Fruit fly (Drosophila melanogaster) whole organism, embryonic: Measurements from ENCODE around the gene CG46304.
A peak's percentile ranks its signal among the peaks of the same experiment; 100 is the strongest.

Experiments used
- Antp ChIP-seq: fragments of 200-800 bp; sonication (Bioruptor generic); optimal IDR thresholded peaks from 3 replicates; lab custom pipeline; 2016; ENCODE audit warnings: missing biosample characterization, missing genetic modification characterization
- Bteb2 ChIP-seq: fragments of 200-800 bp; sonication (Bioruptor generic); optimal IDR thresholded peaks from 2 replicates; lab custom pipeline; 2016; ENCODE audit warnings: missing biosample characterization, missing genetic modification characterization
- CG10321 ChIP-seq: fragments of 200-800 bp; sonication (Bioruptor generic); IDR thresholded peaks from 2 replicates; pipeline ENCODE4 v1.3.6; 2022; ENCODE audit warnings: missing biosample characterization, missing genetic modification characterization
- CG10366 ChIP-seq: fragments of 200-800 bp; sonication (Bioruptor generic); IDR thresholded peaks from 2 replicates; pipeline ENCODE4 v1.3.6; 2022; ENCODE audit warnings: missing biosample characterization, missing genetic modification characterization
- CG10654 ChIP-seq: fragments of 200-800 bp; sonication (Bioruptor generic); optimal IDR thresholded peaks from 2 replicates; lab custom pipeline; 2016; ENCODE audit warnings: missing biosample characterization, missing genetic modification characterization
- CG10979 ChIP-seq: fragments of 200-800 bp; sonication (Bioruptor generic); optimal IDR thresholded peaks from 2 replicates; lab custom pipeline; 2018; ENCODE audit warnings: missing biosample characterization, mild to moderate bottlenecking, missing genetic modification characterization, moderate library complexity
- CG11560 ChIP-seq: fragments of 200-800 bp; sonication (Bioruptor generic); IDR thresholded peaks from 3 replicates; pipeline ENCODE4 v1.3.6; 2022; ENCODE audit warnings: missing biosample characterization, missing genetic modification characterization
- CG12236 ChIP-seq: fragments of 200-800 bp; sonication (Bioruptor generic); optimal IDR thresholded peaks from 2 replicates; lab custom pipeline; 2016; ENCODE audit warnings: missing biosample characterization, missing genetic modification characterization
- CG13424 ChIP-seq: fragments of 200-800 bp; sonication (Bioruptor generic); optimal IDR thresholded peaks from 2 replicates; lab custom pipeline; 2019; ENCODE audit warnings: missing biosample characterization, mild to moderate bottlenecking, missing genetic modification characterization, moderate library complexity
- CG14441 ChIP-seq: fragments of 200-800 bp; sonication (Bioruptor generic); IDR thresholded peaks from 2 replicates; pipeline ENCODE4 v1.3.6; 2022; ENCODE audit warnings: missing biosample characterization, missing genetic modification characterization
- CG15269 ChIP-seq: fragments of 200-800 bp; sonication (Bioruptor generic); optimal IDR thresholded peaks from 2 replicates; lab custom pipeline; 2018; ENCODE audit warnings: missing biosample characterization, mild to moderate bottlenecking, missing genetic modification characterization, moderate library complexity
- CG17829 ChIP-seq: fragments of 200-800 bp; optimal IDR thresholded peaks from 2 replicates; lab custom pipeline; 2019; ENCODE audit warnings: missing biosample characterization, mild to moderate bottlenecking, missing genetic modification characterization, moderate library complexity
- CG1832 ChIP-seq: fragments of 200-800 bp; sonication (Bioruptor generic); optimal IDR thresholded peaks from 2 replicates; lab custom pipeline; 2017; ENCODE audit warnings: missing biosample characterization, mild to moderate bottlenecking, missing genetic modification characterization, inconsistent platforms
- CG2202 ChIP-seq: fragments of 200-800 bp; sonication (Bioruptor generic); optimal IDR thresholded peaks from 2 replicates; lab custom pipeline; 2018; ENCODE audit warnings: missing biosample characterization, mild to moderate bottlenecking, missing genetic modification characterization
- CG30403 ChIP-seq: fragments of 200-800 bp; sonication (Bioruptor generic); optimal IDR thresholded peaks from 3 replicates; lab custom pipeline; 2016; ENCODE audit warnings: missing biosample characterization, missing genetic modification characterization
- CG31388 ChIP-seq: fragments of 200-800 bp; sonication (Bioruptor generic); optimal IDR thresholded peaks from 2 replicates; lab custom pipeline; 2016; ENCODE audit warnings: missing biosample characterization, missing genetic modification characterization
- CG4707 ChIP-seq: fragments of 200-800 bp; sonication (Bioruptor generic); optimal IDR thresholded peaks from 2 replicates; lab custom pipeline; 2018; ENCODE audit warnings: missing biosample characterization, mild to moderate bottlenecking, missing genetic modification characterization, moderate library complexity
- CG6791 ChIP-seq: fragments of 200-800 bp; sonication (Bioruptor generic); IDR thresholded peaks from 3 replicates; pipeline ENCODE4 v1.3.6; 2022; ENCODE audit warnings: missing biosample characterization, missing genetic modification characterization; ENCODE audit not compliant: partially characterized antibody
- HLHmδ ChIP-seq: fragments of 200-800 bp; sonication (Bioruptor generic); optimal IDR thresholded peaks from 2 replicates; lab custom pipeline; 2018; ENCODE audit warnings: missing biosample characterization, mild to moderate bottlenecking, missing genetic modification characterization, moderate library complexity
- Hr51 ChIP-seq, 2 experiments: fragments of 200-800 bp; sonication (Bioruptor generic); optimal IDR thresholded peaks; 2 replicates in 1 of 2; 3 replicates in 1 of 2; lab custom pipeline; 2016 to 2018; ENCODE audit warnings: missing biosample characterization in 2 of 2, missing genetic modification characterization in 2 of 2, mild to moderate bottlenecking in 1 of 2, moderate library complexity in 1 of 2
- Hr78 ChIP-seq, 2 experiments: fragments of 200-800 bp in 1 of 2; fragments of >200 bp in 1 of 2; sonication (Bioruptor generic) in 1 of 2; optimal IDR thresholded peaks; 2 replicates each; lab custom pipeline; 2017 to 2019; ENCODE audit warnings: missing biosample characterization in 2 of 2, missing genetic modification characterization in 2 of 2, mild to moderate bottlenecking in 1 of 2, moderate library complexity in 1 of 2
- Kr ChIP-seq: fragments of 200-800 bp; sonication (Bioruptor generic); optimal IDR thresholded peaks from 2 replicates; lab custom pipeline; 2017; ENCODE audit warnings: missing biosample characterization, mild to moderate bottlenecking, missing genetic modification characterization
- Lpt ChIP-seq: fragments of >200 bp; optimal IDR thresholded peaks from 2 replicates; lab custom pipeline; 2018; ENCODE audit warnings: missing biosample characterization, missing genetic modification characterization
- NC2α ChIP-seq: fragments of 200-800 bp; sonication (Bioruptor generic); optimal IDR thresholded peaks from 2 replicates; lab custom pipeline; 2016; ENCODE audit warnings: missing biosample characterization, missing genetic modification characterization
- NK7.1 ChIP-seq: fragments of 200-800 bp; sonication (Bioruptor generic); optimal IDR thresholded peaks from 3 replicates; lab custom pipeline; 2016; ENCODE audit warnings: missing biosample characterization, missing genetic modification characterization
- PHDP ChIP-seq: fragments of 200-800 bp; sonication (Bioruptor generic); optimal IDR thresholded peaks from 3 replicates; lab custom pipeline; 2018; ENCODE audit warnings: missing biosample characterization, mild to moderate bottlenecking, missing genetic modification characterization, moderate library complexity
- Rx ChIP-seq: fragments of 200-800 bp; sonication (Bioruptor generic); IDR thresholded peaks from 2 replicates; pipeline ENCODE4 v1.3.6; 2022; ENCODE audit warnings: missing biosample characterization, missing genetic modification characterization
- Taf1 ChIP-seq: fragments of 200-800 bp; sonication (Bioruptor generic); IDR thresholded peaks from 2 replicates; pipeline ENCODE4 v1.3.6; 2022; ENCODE audit warnings: missing biosample characterization, missing genetic modification characterization
- Vsx1 ChIP-seq: fragments of 200-800 bp; sonication (Bioruptor generic); optimal IDR thresholded peaks from 2 replicates; lab custom pipeline; 2017; ENCODE audit warnings: missing biosample characterization, mild to moderate bottlenecking, missing genetic modification characterization, missing genetic modification reagents
- Xbp1 ChIP-seq: fragments of 200-800 bp; sonication (Bioruptor generic); optimal IDR thresholded peaks from 3 replicates; lab custom pipeline; 2016; ENCODE audit warnings: missing biosample characterization, mild to moderate bottlenecking, missing genetic modification characterization
- btn ChIP-seq: fragments of 200-800 bp; sonication (Bioruptor generic); optimal IDR thresholded peaks from 2 replicates; lab custom pipeline; 2016; ENCODE audit warnings: missing biosample characterization, missing genetic modification characterization
- ci ChIP-seq: fragments of 200-800 bp; sonication (Bioruptor generic); IDR thresholded peaks from 3 replicates; pipeline ENCODE4 v1.3.6; 2022; ENCODE audit warnings: missing biosample characterization, missing genetic modification characterization
- crol ChIP-seq: fragments of 200-800 bp; sonication (Bioruptor generic); IDR thresholded peaks from 2 replicates; pipeline ENCODE4 v1.3.6; 2022; ENCODE audit warnings: missing biosample characterization, missing genetic modification characterization
- cwo ChIP-seq: fragments of 200-800 bp; sonication (Bioruptor generic); optimal IDR thresholded peaks from 3 replicates; lab custom pipeline; 2017; ENCODE audit warnings: missing biosample characterization, missing genetic modification characterization, mild to moderate bottlenecking, moderate library complexity, missing genetic modification reagents
- da ChIP-seq: fragments of 200-800 bp; sonication (Bioruptor generic); optimal IDR thresholded peaks from 2 replicates; lab custom pipeline; 2016; ENCODE audit warnings: missing biosample characterization, missing genetic modification characterization
- dimm ChIP-seq: fragments of 200-800 bp; sonication (Bioruptor generic); IDR thresholded peaks from 2 replicates; pipeline ENCODE4 v1.3.6; 2022; ENCODE audit warnings: missing biosample characterization, missing genetic modification characterization
- dpn ChIP-seq, 2 experiments: fragments of 200-800 bp; sonication (Bioruptor generic); optimal IDR thresholded peaks; 3 replicates each; lab custom pipeline; 2016; ENCODE audit warnings: missing biosample characterization in 2 of 2, missing genetic modification characterization in 2 of 2
- fd96Cb ChIP-seq: fragments of 200-800 bp; sonication (Bioruptor generic); optimal IDR thresholded peaks from 2 replicates; lab custom pipeline; 2018; ENCODE audit warnings: missing biosample characterization, mild to moderate bottlenecking, missing genetic modification characterization, moderate library complexity
- pnt ChIP-seq: fragments of 200-800 bp; sonication (Bioruptor generic); optimal IDR thresholded peaks from 3 replicates; lab custom pipeline; 2016; ENCODE audit warnings: missing biosample characterization, missing genetic modification characterization
- prd ChIP-seq, 3 experiments: fragments of >200 bp in 2 of 3; fragments of 200-800 bp in 1 of 3; sonication (Bioruptor generic) in 1 of 3; optimal IDR thresholded peaks in 2 of 3; IDR thresholded peaks in 1 of 3; 2 replicates in 2 of 3; 3 replicates in 1 of 3; pipeline versions ENCODE4 v1.3.6 to Lab custom; 2017 to 2022; ENCODE audit warnings: missing biosample characterization in 1 of 3, missing genetic modification characterization in 1 of 3
- run ChIP-seq: fragments of 200-800 bp; sonication (Bioruptor generic); optimal IDR thresholded peaks from 3 replicates; lab custom pipeline; 2018; ENCODE audit warnings: missing biosample characterization, mild to moderate bottlenecking, missing genetic modification characterization
- schlank ChIP-seq: fragments of 200-800 bp; sonication (Bioruptor generic); optimal IDR thresholded peaks from 2 replicates; lab custom pipeline; 2018; ENCODE audit warnings: missing biosample characterization, mild to moderate bottlenecking, missing genetic modification characterization
- sens ChIP-seq: fragments of 200-800 bp; sonication (Bioruptor generic); peaks from one replicate; lab custom pipeline; 2016; ENCODE audit warnings: missing biosample characterization, missing genetic modification characterization
- so ChIP-seq: fragments of 200-800 bp; sonication (Bioruptor generic); IDR thresholded peaks from 3 replicates; pipeline ENCODE4 v1.3.6; 2022; ENCODE audit warnings: missing biosample characterization, missing genetic modification characterization
- sqz ChIP-seq: fragments of 200-800 bp; sonication (Bioruptor generic); optimal IDR thresholded peaks from 3 replicates; lab custom pipeline; 2018; ENCODE audit warnings: missing biosample characterization, mild to moderate bottlenecking, missing genetic modification characterization
- tna ChIP-seq: fragments of 200-800 bp; sonication (Bioruptor generic); IDR thresholded peaks from 2 replicates; pipeline ENCODE4 v1.3.6; 2022; ENCODE audit warnings: missing biosample characterization, missing genetic modification characterization; ENCODE audit not compliant: partially characterized antibody
- tx ChIP-seq: fragments of 200-800 bp; sonication (Bioruptor generic); optimal IDR thresholded peaks from 2 replicates; lab custom pipeline; 2016; ENCODE audit warnings: missing biosample characterization, missing genetic modification characterization

The CG46304 gene

DNA sequence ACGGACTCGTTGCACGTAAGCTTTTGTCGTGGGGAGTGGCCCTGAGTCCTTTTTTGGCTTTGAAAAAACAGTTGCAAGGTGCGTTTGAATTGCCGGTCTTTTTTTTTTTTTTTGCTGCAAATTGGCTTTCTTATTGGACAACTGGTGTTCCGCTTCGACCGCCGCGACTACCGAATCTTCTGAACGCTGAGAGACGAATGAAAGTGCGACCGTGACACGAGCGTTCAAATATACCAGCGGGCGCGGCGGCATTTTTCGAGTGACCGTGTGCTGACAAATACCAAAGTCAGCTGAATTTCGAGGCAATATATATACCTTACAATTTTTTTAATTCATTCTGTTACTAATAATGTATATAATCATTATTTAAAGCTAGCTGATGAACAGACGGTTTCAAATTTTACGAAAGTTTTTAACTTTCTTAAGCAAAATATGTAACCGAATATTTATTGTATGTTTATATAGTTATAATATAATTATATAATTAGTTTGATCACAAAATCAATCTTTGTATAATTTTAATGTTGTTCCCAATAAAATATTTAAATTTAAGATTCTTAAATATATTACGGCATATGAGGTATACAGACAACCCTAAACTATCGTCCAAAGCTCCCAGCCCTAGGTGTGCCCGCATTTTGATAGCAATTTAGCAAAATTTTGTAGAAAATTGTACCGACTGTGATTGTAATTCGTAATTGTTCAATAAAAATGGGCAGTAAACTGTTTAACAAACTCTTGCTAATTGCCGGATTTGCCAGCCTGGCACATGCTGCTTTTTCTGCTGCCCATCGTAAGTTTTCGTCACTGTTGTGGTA is 41.2 kb downstream of the CG46304 start, which contains the start of the genes Swip-1 and EMC5 (continued):
- peak; percentile 31 for TF ChIP-seq run (tag; lab: Kevin White, UChicago)
- TF ChIP-seq CG14441 (GFP tag; lab: Robert Waterston, UW) = peak; percentile 19; the same call in 1 of the 2 replicates
- peak; percentile 45 for TF ChIP-seq Vsx1 (GFP tag; lab: Kevin White, UChicago)
- TF ChIP-seq HLHmδ = peak; percentile 69
- no peak for TF ChIP-seq btn
- TF ChIP-seq Lpt = no peak
- TF ChIP-seq prd (optimal IDR thresholded peaks at IDR 0.05; lab: Kevin White, UChicago) = no peak
- TF ChIP-seq prd (GFP tag; IDR thresholded peaks at IDR 0.05; lab: Robert Waterston, UW) = peak; percentile 62; the same call in 1 of the 3 replicates
- no peak for TF ChIP-seq CG4707 (GFP tag; lab: Kevin White, UChicago)
- peak; percentile 73 for TF ChIP-seq Xbp1 (GFP tag; lab: Kevin White, UChicago)
- TF ChIP-seq CG31388 (GFP tag; lab: Kevin White, UChicago) = peak; percentile 9
- TF ChIP-seq sens (GFP tag; lab: Kevin White, UChicago) = peak; percentile 55
- TF ChIP-seq CG2202 (tag; lab: Kevin White, UChicago) = no peak
- TF ChIP-seq NK7.1 (GFP tag; lab: Kevin White, UChicago) = no peak
- TF ChIP-seq CG6791 = peak; percentile 58; the same call in 2 of the 3 replicates
- no peak for TF ChIP-seq Kr (GFP tag; lab: Kevin White, UChicago)
- no peak for TF ChIP-seq da (GFP tag; lab: Kevin White, UChicago)
- peak; percentile 77 for TF ChIP-seq CG17829 (tag; lab: Kevin White, UChicago)
- peak in 1 of 2 experiments; percentile 15 for TF ChIP-seq Hr78 (GFP tag; optimal IDR thresholded peaks at IDR 0.05; lab: Kevin White, UChicago)
- TF ChIP-seq dimm (GFP tag; lab: Robert Waterston, UW) = no peak
- TF ChIP-seq Hr51 (GFP tag; optimal IDR thresholded peaks at IDR 0.05; lab: Kevin White, UChicago) = peak in 1 of 2 experiments; percentile 64
- TF ChIP-seq pnt (GFP tag; lab: Kevin White, UChicago) = no peak
- peak; percentile 38 for TF ChIP-seq sqz (GFP tag; lab: Kevin White, UChicago)
- peak; percentile 10; the same call in 1 of the 3 replicates for TF ChIP-seq so
- TF ChIP-seq CG10979 (tag; lab: Kevin White, UChicago) = peak; percentile 56
- peak; percentile 55 for TF ChIP-seq fd96Cb
- peak; percentile 66 for TF ChIP-seq CG15269
- no peak for TF ChIP-seq CG1832 (GFP tag; lab: Kevin White, UChicago)
- TF ChIP-seq CG12236 (GFP tag; lab: Kevin White, UChicago) = no peak
- no peak for TF ChIP-seq CG11560 (tag; lab: Robert Waterston, UW)
- TF ChIP-seq crol (GFP tag; lab: Robert Waterston, UW) = 0 out of 2 replicates have a peak, but pooled peaks have one; percentile 13
- peak; percentile 72 for TF ChIP-seq CG30403
- no peak for TF ChIP-seq CG10321 (GFP tag; lab: Robert Waterston, UW)
- TF ChIP-seq PHDP (tag; lab: Kevin White, UChicago) = peak; percentile 62
- TF ChIP-seq CG10366 (GFP tag; lab: Robert Waterston, UW) = no peak
- TF ChIP-seq CG10654 (GFP tag; lab: Kevin White, UChicago) = peak; percentile 54
- TF ChIP-seq Antp = no peak
- TF ChIP-seq cwo (GFP tag; lab: Kevin White, UChicago) = no peak
- no peak for TF ChIP-seq tx
- TF ChIP-seq tna (GFP tag; lab: Robert Waterston, UW) = peak; percentile 56; the same call in 1 of the 2 replicates
- peak; percentile 73; the same call in 2 of the 3 replicates for TF ChIP-seq ci (GFP tag; lab: Robert Waterston, UW)
- no peak for TF ChIP-seq schlank (tag; lab: Kevin White, UChicago)
- TF ChIP-seq CG13424 = peak; percentile 80
- peak in 1 of 2 experiments; percentile 53 for TF ChIP-seq dpn (GFP tag; optimal IDR thresholded peaks at IDR 0.05; lab: Kevin White, UChicago)
- TF ChIP-seq Rx = 0 out of 2 replicates have a peak, but pooled peaks have one; percentile 15
- no peak for TF ChIP-seq Bteb2
- peak; percentile 13 for TF ChIP-seq NC2α (GFP tag; lab: Kevin White, UChicago)
- 0 out of 2 replicates have a peak, but pooled peaks have one; percentile 5 for TF ChIP-seq Taf1 (GFP tag; lab: Robert Waterston, UW)
